Fruit fly (Drosophila melanogaster): Measurements from ENCODE around the gene CG12025.

The CG12025 gene

dm6 chr3L:1876215-1876625, 11.0 kb downstream of the CG12025 start, which contains the start of gene dre4 (continued):
- TF ChIP-seq sob (GFP tag; IDR thresholded peaks at IDR 0.05), result peak; percentile 66; the same call in 1 of the 2 replicates
- TF ChIP-seq GATAe (GFP tag; conservative IDR thresholded peaks at IDR 0.05), result no peak
- peak; percentile 37 for TF ChIP-seq fd64A (GFP tag; optimal IDR thresholded peaks at IDR 0.05)
- TF ChIP-seq Dp (GFP tag; optimal IDR thresholded peaks at IDR 0.05), result peak; percentile 81
- TF ChIP-seq Chrac-16 (GFP tag; optimal IDR thresholded peaks at IDR 0.05), result peak; percentile 70
- TF ChIP-seq CG13123 (GFP tag; optimal IDR thresholded peaks at IDR 0.05), result peak; percentile 25
- peak; percentile 37 for TF ChIP-seq CG1529 (GFP tag; optimal IDR thresholded peaks at IDR 0.05)
- TF ChIP-seq CG18599 (GFP tag; optimal IDR thresholded peaks at IDR 0.05), result peak; percentile 80
- TF ChIP-seq sr (GFP tag; IDR thresholded peaks at IDR 0.05), result no peak
- peak; percentile 77 for TF ChIP-seq phol (tag; optimal IDR thresholded peaks at IDR 0.05)
- TF ChIP-seq CG1603 (tag; optimal IDR thresholded peaks at IDR 0.05), result peak; percentile 83
- TF ChIP-seq sqz (GFP tag; optimal IDR thresholded peaks at IDR 0.05), result peak; percentile 99
- TF ChIP-seq pho (GFP tag; optimal IDR thresholded peaks at IDR 0.05), result peak; percentile 84
- TF ChIP-seq CG11085 (GFP tag; IDR thresholded peaks at IDR 0.05), result peak; percentile 36; the same call in 1 of the 2 replicates
- peak; percentile 19 to 76 for TF ChIP-seq bsh (GFP tag; optimal IDR thresholded peaks at IDR 0.05)
- TF ChIP-seq esg (GFP tag; conservative IDR thresholded peaks at IDR 0.05), result peak; percentile 45; the same call in 1 of the 2 replicates
- TF ChIP-seq usp (GFP tag; optimal IDR thresholded peaks at IDR 0.05), result no peak
- peak; percentile 77 to 80 for TF ChIP-seq dpn (GFP tag; optimal IDR thresholded peaks at IDR 0.05)
- peak; percentile 77 for TF ChIP-seq CG9932 (GFP tag; IDR thresholded peaks at IDR 0.05)
- 0 out of 2 replicates have a peak, but pooled peaks have one; percentile 29 for TF ChIP-seq Oaz (GFP tag; IDR thresholded peaks at IDR 0.05)
- no peak for TF ChIP-seq CG11093 (GFP tag; IDR thresholded peaks at IDR 0.05)
- 0 out of 2 replicates have a peak, but pooled peaks have one; percentile 26 for TF ChIP-seq aop (GFP tag; IDR thresholded peaks at IDR 0.05)
- peak; percentile 31; the same call in 1 of the 2 replicates for TF ChIP-seq CG10959 (GFP tag; IDR thresholded peaks at IDR 0.05)
- TF ChIP-seq CG33557 (GFP tag; optimal IDR thresholded peaks at IDR 0.05), result no peak
- TF ChIP-seq CG18476 (GFP tag; optimal IDR thresholded peaks at IDR 0.05), result peak; percentile 61
- TF ChIP-seq Dip2 (GFP tag; IDR thresholded peaks at IDR 0.05), result no peak
- peak; percentile 79 for TF ChIP-seq chm (GFP tag; IDR thresholded peaks at IDR 0.05)
- TF ChIP-seq Nf-YA (GFP tag; IDR thresholded peaks at IDR 0.05), result peak; percentile 41; the same call in 1 of the 2 replicates
- TF ChIP-seq Fer1 (GFP tag; optimal IDR thresholded peaks at IDR 0.05), result peak; percentile 80
- TF ChIP-seq Neu2 (GFP tag; optimal IDR thresholded peaks at IDR 0.05; ENCODE audit: borderline replicate concordance), result no peak
- TF ChIP-seq Trl (optimal IDR thresholded peaks at IDR 0.05), result no peak
- TF ChIP-seq Trl (GFP tag; optimal IDR thresholded peaks at IDR 0.05), result peak; percentile 61
- TF ChIP-seq sc (optimal IDR thresholded peaks at IDR 0.05), result no peak
- TF ChIP-seq sc (GFP tag; optimal IDR thresholded peaks at IDR 0.05), result peak; percentile 12
- peak; percentile 9; the same call in 1 of the 2 replicates for TF ChIP-seq bbx (GFP tag; IDR thresholded peaks at IDR 0.05; ENCODE audit: partially characterized antibody)
- no peak for TF ChIP-seq CkIIα-i1 (GFP tag; IDR thresholded peaks at IDR 0.05)
- peak; percentile 8 for TF ChIP-seq CG4282 (GFP tag; optimal IDR thresholded peaks at IDR 0.05)
- TF ChIP-seq knrl (GFP tag; IDR thresholded peaks at IDR 0.05; ENCODE audit: partially characterized antibody), result peak; percentile 60; the same call in 1 of the 3 replicates
- peak; percentile 43 for TF ChIP-seq CG12942 (GFP tag; optimal IDR thresholded peaks at IDR 0.05)
- TF ChIP-seq CG34376 (GFP tag; optimal IDR thresholded peaks at IDR 0.05), result peak; percentile 49
- TF ChIP-seq chn (GFP tag; optimal IDR thresholded peaks at IDR 0.05), result peak; percentile 46
- peak; percentile 67 for TF ChIP-seq Spps (tag; optimal IDR thresholded peaks at IDR 0.05)
- peak; percentile 50 for TF ChIP-seq CG3281 (GFP tag; optimal IDR thresholded peaks at IDR 0.05)
- peak; percentile 46 for TF ChIP-seq eyg (GFP tag; optimal IDR thresholded peaks at IDR 0.05)
- no peak for TF ChIP-seq D (optimal IDR thresholded peaks at IDR 0.05)
- peak; percentile 28 for TF ChIP-seq D (GFP tag; optimal IDR thresholded peaks at IDR 0.05)
- no peak for TF ChIP-seq HLHmδ (GFP tag; optimal IDR thresholded peaks at IDR 0.05)
- TF ChIP-seq MTF-1 (GFP tag; optimal IDR thresholded peaks at IDR 0.05; ENCODE audit: borderline replicate concordance), result peak; percentile 23
- TF ChIP-seq caup (GFP tag; optimal IDR thresholded peaks at IDR 0.05; ENCODE audit: severe bottlenecking), result peak; percentile 51
- TF ChIP-seq Opbp (GFP tag; IDR thresholded peaks at IDR 0.05; ENCODE audit: partially characterized antibody), result peak; percentile 59; the same call in 2 of the 3 replicates
- TF ChIP-seq CG12236 (GFP tag; optimal IDR thresholded peaks at IDR 0.05), result peak; percentile 27
